Worm (Caenorhabditis elegans): ENCODE data around the gene fbxa-151.

fbxa-151 gene

DNA sequence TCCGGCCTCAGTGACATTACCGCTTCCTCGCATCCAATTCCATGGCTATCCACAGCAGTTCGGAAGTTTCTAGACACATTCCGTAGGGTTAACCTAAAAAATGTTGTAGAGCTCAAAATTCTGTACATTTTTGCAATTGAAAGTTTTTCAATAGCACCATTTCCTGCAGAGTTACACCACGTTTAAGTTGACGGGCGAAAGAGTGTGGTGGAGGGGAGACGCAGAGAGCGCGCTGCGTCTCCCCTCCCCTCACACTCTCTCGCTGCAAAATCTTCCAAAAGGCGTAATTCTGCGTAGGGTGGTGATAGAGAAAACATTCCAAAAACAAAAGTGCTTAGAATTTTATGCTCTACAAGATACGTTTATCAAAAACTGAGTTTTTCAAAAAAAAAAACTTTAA, 18.4 kb downstream of the fbxa-151 start:
- TF ChIP-seq nhr-237 (tag; optimal IDR thresholded peaks at IDR 0.05) (no peak), mdl-1 (tag; optimal IDR thresholded peaks at IDR 0.05) (no peak), nhr-25 (tag; optimal IDR thresholded peaks at IDR 0.05) (no peak), nhr-6 (tag; optimal IDR thresholded peaks at IDR 0.05) (no peak), elt-1 (tag; optimal IDR thresholded peaks at IDR 0.05) (no peak), nhr-129 (tag; optimal IDR thresholded peaks at IDR 0.05) (no peak), aly-2 (tag; optimal IDR thresholded peaks at IDR 0.05) (no peak), ztf-11 (tag; optimal IDR thresholded peaks at IDR 0.05) (no peak), R02D3.7 (tag; optimal IDR thresholded peaks at IDR 0.05) (no peak), unc-39 (tag; optimal IDR thresholded peaks at IDR 0.05) (no peak), elt-3 (tag; optimal IDR thresholded peaks at IDR 0.05) (no peak), nhr-77 (tag; optimal IDR thresholded peaks at IDR 0.05) (no peak), lin-11 (tag; optimal IDR thresholded peaks at IDR 0.05) (no peak), ceh-16 (tag; optimal IDR thresholded peaks at IDR 0.05) (no peak), egl-27 (tag; optimal IDR thresholded peaks at IDR 0.05) (no peak), fos-1 (tag; optimal IDR thresholded peaks at IDR 0.05) (no peak), alr-1 (tag; optimal IDR thresholded peaks at IDR 0.05) (no peak), dmd-4 (tag; optimal IDR thresholded peaks at IDR 0.05) (no peak), ZK546.5 (tag; optimal IDR thresholded peaks at IDR 0.05) (no peak)

DNA sequence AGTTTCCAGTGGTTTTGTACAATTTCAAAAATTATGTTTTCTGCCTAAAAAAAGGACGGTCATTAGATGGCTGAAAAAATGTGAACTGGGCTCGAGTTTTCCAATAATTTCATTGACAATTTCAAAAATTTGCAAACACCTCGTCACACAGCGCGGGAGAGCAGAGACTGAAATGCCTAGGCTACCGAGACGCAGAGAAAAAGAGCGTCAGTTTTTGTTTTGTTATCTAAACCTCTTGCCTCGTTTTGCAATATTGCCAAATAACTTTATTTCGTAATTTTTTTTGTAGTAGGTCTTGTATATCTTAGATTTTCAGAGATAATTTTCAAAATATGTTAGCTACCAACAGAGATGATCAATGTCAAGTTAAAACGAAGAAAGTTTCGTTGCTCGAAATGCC, 23.5 kb downstream of the fbxa-151 start, which contains the start of gene fbxa-63:
Gene fbxa-63, plus strand, starts transcription at position 310 of the 400 bp plus-strand sequence.
- TF ChIP-seq C34F6.9 (tag; optimal IDR thresholded peaks at IDR 0.05) (peak; percentile 59), mbf-1 (tag; optimal IDR thresholded peaks at IDR 0.05) (no peak), nhr-6 (tag; optimal IDR thresholded peaks at IDR 0.05) (no peak), aly-2 (tag; optimal IDR thresholded peaks at IDR 0.05) (no peak), nhr-77 (tag; optimal IDR thresholded peaks at IDR 0.05) (no peak), lin-13 (GFP tag; optimal IDR thresholded peaks at IDR 0.05) (no peak), mab-5 (tag; optimal IDR thresholded peaks at IDR 0.05) (no peak), lsy-2 (tag; optimal IDR thresholded peaks at IDR 0.05) (peak; percentile 32 to 41), nhr-129 (tag; optimal IDR thresholded peaks at IDR 0.05) (peak; percentile 99), ceh-82 (tag; optimal IDR thresholded peaks at IDR 0.05) (no peak), sma-9 (GFP tag; optimal IDR thresholded peaks at IDR 0.05) (peak; percentile 33), sma-9 (tag; optimal IDR thresholded peaks at IDR 0.05) (no peak), unc-55 (GFP tag; optimal IDR thresholded peaks at IDR 0.05) (peak; percentile 81), blmp-1 (tag; optimal IDR thresholded peaks at IDR 0.05; ENCODE audit: insufficient read depth) (no peak), ztf-11 (tag; optimal IDR thresholded peaks at IDR 0.05) (no peak), R02D3.7 (tag; optimal IDR thresholded peaks at IDR 0.05) (no peak), ztf-1 (GFP tag; conservative IDR thresholded peaks at IDR 0.05) (no peak), gmeb-1 (tag; optimal IDR thresholded peaks at IDR 0.05) (no peak), ztf-4 (tag; optimal IDR thresholded peaks at IDR 0.05) (no peak), crh-2 (tag; optimal IDR thresholded peaks at IDR 0.05) (no peak), dmd-4 (tag; optimal IDR thresholded peaks at IDR 0.05) (no peak), nhr-237 (tag; optimal IDR thresholded peaks at IDR 0.05) (no peak), egl-27 (tag; optimal IDR thresholded peaks at IDR 0.05) (no peak)

DNA sequence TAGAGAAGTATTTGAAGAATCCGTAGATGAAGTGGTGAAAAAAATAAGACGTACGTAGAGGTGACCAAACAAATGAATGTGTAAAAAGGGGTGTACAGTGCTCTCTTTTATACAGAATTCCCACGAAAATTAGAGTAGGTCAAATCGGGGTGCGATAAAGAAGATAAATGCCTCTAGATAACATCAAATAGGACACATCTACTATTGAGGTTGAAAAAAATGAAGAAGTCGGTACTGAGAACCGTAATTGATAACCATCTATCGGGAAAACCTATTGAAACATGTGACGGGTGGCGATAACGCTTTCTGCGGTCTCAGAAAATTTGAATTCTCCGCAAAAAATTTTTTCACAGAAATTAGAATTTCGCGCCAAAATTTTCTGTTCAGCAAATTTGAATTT, 28.0 kb downstream of the fbxa-151 start, which contains the start of gene fbxa-61:
Gene fbxa-61, plus strand, starts transcription at position 345 of the 400 bp plus-strand sequence.
- peak; percentile 29 for TF ChIP-seq sma-9 (GFP tag; optimal IDR thresholded peaks at IDR 0.05)
- no peak for TF ChIP-seq sma-9 (tag; optimal IDR thresholded peaks at IDR 0.05)
- TF ChIP-seq sma-3 (GFP tag; optimal IDR thresholded peaks at IDR 0.05), result no peak

DNA sequence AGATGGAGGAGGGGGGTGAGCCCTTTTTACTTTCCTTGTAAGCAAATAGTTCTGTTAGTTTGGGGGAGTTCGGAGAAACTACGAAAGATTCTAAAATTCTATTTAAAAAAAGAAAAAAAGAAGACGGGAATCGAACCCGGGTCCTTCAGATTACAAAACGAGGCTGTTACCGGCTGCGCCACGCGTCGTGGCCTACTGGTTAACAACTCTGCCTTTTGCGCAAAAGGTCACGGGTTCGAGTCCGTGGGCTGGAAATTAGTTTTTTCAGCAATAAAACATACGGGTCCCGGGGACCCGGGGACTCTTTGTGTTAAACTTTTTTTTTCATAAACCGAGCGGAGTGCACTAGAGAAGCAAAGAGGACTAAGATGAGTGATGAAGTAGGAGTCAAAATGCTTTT, 35.5 kb downstream of the fbxa-151 start:
- TF ChIP-seq lin-11 (tag; optimal IDR thresholded peaks at IDR 0.05), result no peak
- TF ChIP-seq ceh-16 (tag; optimal IDR thresholded peaks at IDR 0.05), result no peak
- no peak for TF ChIP-seq blmp-1 (tag; optimal IDR thresholded peaks at IDR 0.05; ENCODE audit: insufficient read depth)
- TF ChIP-seq ztf-4 (tag; optimal IDR thresholded peaks at IDR 0.05), result no peak
- no peak for TF ChIP-seq nhr-21 (tag; optimal IDR thresholded peaks at IDR 0.05)
- TF ChIP-seq elt-1 (tag; optimal IDR thresholded peaks at IDR 0.05), result no peak
- TF ChIP-seq lsy-2 (tag; optimal IDR thresholded peaks at IDR 0.05), result no peak
- no peak for TF ChIP-seq aly-2 (tag; optimal IDR thresholded peaks at IDR 0.05)
- no peak for TF ChIP-seq nhr-6 (tag; optimal IDR thresholded peaks at IDR 0.05)
- TF ChIP-seq ceh-82 (tag; optimal IDR thresholded peaks at IDR 0.05), result no peak
- no peak for TF ChIP-seq lin-13 (GFP tag; optimal IDR thresholded peaks at IDR 0.05)
- no peak for TF ChIP-seq ztf-11 (tag; optimal IDR thresholded peaks at IDR 0.05)
- TF ChIP-seq unc-55 (GFP tag; optimal IDR thresholded peaks at IDR 0.05), result no peak
- TF ChIP-seq ZK546.5 (tag; optimal IDR thresholded peaks at IDR 0.05), result no peak
- TF ChIP-seq nhr-237 (tag; optimal IDR thresholded peaks at IDR 0.05), result no peak
- no peak for TF ChIP-seq nhr-77 (tag; optimal IDR thresholded peaks at IDR 0.05)
- TF ChIP-seq mdl-1 (tag; optimal IDR thresholded peaks at IDR 0.05), result no peak
